Worm (Caenorhabditis elegans) whole organism, mixed stage, embryonic: ENCODE measurements around the gene clk-1.

Experiments used
- elt-3 ChIP-seq: fragments of 150-350 bp; optimal IDR thresholded peaks from 2 replicates; lab custom pipeline; 2014; ENCODE audit warnings: missing biosample characterization, missing genetic modification characterization
- unc-62 ChIP-seq: fragments of 150-350 bp; optimal IDR thresholded peaks from 2 replicates; lab custom pipeline; 2014; ENCODE audit warnings: missing biosample characterization, missing genetic modification reagents, missing genetic modification characterization
- ztf-11 ChIP-seq: fragments of 150-350 bp; optimal IDR thresholded peaks from 2 replicates; lab custom pipeline; 2014; ENCODE audit warnings: missing biosample characterization, missing genetic modification characterization

DNA sequence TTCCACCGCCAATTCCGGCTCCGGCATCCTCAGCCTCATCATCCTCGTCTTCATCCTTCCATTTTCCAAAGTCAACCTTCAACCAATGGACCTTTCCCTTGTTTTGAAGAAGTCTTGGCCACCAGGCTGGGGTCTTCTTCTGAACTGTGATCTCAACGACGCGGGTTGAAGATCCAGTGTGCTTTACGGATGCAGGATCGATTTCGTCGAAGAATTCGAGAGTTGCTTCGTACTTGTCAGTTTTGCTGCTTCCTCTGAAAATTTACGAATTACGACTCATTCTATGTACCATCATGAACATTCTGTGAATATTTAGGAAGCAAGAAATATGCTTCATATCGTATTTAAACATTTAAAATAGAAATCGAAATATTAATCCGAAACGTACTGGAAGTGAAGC, 3.4 kb upstream of the clk-1 start:
- TF ChIP-seq elt-3 (tag; lab: Kevin White, UChicago), result no peak
- no peak for TF ChIP-seq ztf-11
- TF ChIP-seq unc-62 (GFP tag; lab: Kevin White, UChicago), result no peak
